Worm (Caenorhabditis elegans) whole organism, L1 larva: ENCODE results near the gene ncl-1.

Experiments used
- C16A3.4 ChIP-seq: fragments of 150-350 bp; optimal IDR thresholded peaks from 2 replicates; lab custom pipeline; 2014; ENCODE audit warnings: missing biosample characterization, missing genetic modification characterization
- C34B4.2 ChIP-seq: sonication (generic microtip); optimal IDR thresholded peaks from 2 replicates; lab custom pipeline; 2017; ENCODE audit warnings: mild to moderate bottlenecking, missing genetic modification characterization, missing compliant biosample characterization
- alr-1 ChIP-seq: fragments of 200-800 bp; sonication (Bioruptor generic); optimal IDR thresholded peaks from 2 replicates; lab custom pipeline; 2018; ENCODE audit warnings: borderline replicate concordance, mild to moderate bottlenecking, missing genetic modification characterization, missing compliant biosample characterization
- aly-2 ChIP-seq: fragments of 150-350 bp; optimal IDR thresholded peaks from 2 replicates; lab custom pipeline; 2014; ENCODE audit warnings: missing biosample characterization, missing genetic modification characterization
- ceh-63 ChIP-seq: fragments of 200-800 bp; sonication (Bioruptor generic); optimal IDR thresholded peaks from 2 replicates; lab custom pipeline; 2018; ENCODE audit warnings: mild to moderate bottlenecking, missing genetic modification characterization, missing compliant biosample characterization
- ceh-8 ChIP-seq: fragments of 200-800 bp; sonication (Bioruptor generic); optimal IDR thresholded peaks from 2 replicates; lab custom pipeline; 2018; ENCODE audit warnings: mild to moderate bottlenecking, missing genetic modification characterization, moderate library complexity, missing compliant biosample characterization
- ceh-88 ChIP-seq: fragments of 200-800 bp; sonication (Bioruptor generic); IDR thresholded peaks from 2 replicates; pipeline ENCODE4 v1.3.6; 2022; ENCODE audit warnings: missing genetic modification characterization, missing compliant biosample characterization
- ceh-90 ChIP-seq: sonication (generic microtip); optimal IDR thresholded peaks from 2 replicates; lab custom pipeline; 2016; ENCODE audit warnings: missing genetic modification characterization, missing compliant biosample characterization
- dpl-1 ChIP-seq, 3 experiments: fragments of 150-350 bp in 2 of 3; sonication (generic microtip) in 1 of 3; optimal IDR thresholded peaks; 2 replicates each; lab custom pipeline; 2014 to 2017; ENCODE audit warnings: missing biosample characterization in 3 of 3, missing genetic modification characterization in 3 of 3, missing genetic modification reagents in 3 of 3
- egl-13 ChIP-seq: sonication (generic microtip); optimal IDR thresholded peaks from 2 replicates; lab custom pipeline; 2016; ENCODE audit warnings: missing genotype, missing genetic modification reagents, missing genetic modification characterization, missing compliant biosample characterization
- elt-2 ChIP-seq: sonication (generic microtip); optimal IDR thresholded peaks from 2 replicates; lab custom pipeline; 2016; ENCODE audit warnings: missing genetic modification characterization, mild to moderate bottlenecking, inconsistent platforms, missing compliant biosample characterization, missing genetic modification reagents
- elt-3 ChIP-seq, 6 experiments: fragments of 150-350 bp in 1 of 6; sonication (generic microtip); optimal IDR thresholded peaks; 2 replicates each; lab custom pipeline; 2017 to 2018; ENCODE audit warnings: missing biosample characterization in 6 of 6, missing genetic modification characterization in 6 of 6, inconsistent platforms in 1 of 6
- fkh-10 ChIP-seq: sonication (generic microtip); optimal IDR thresholded peaks from 2 replicates; lab custom pipeline; 2017; ENCODE audit warnings: missing biosample characterization, missing genetic modification reagents, missing genetic modification characterization
- fkh-8 ChIP-seq: sonication (generic microtip); optimal IDR thresholded peaks from 2 replicates; lab custom pipeline; 2016; ENCODE audit warnings: mild to moderate bottlenecking, missing genetic modification characterization, missing compliant biosample characterization
- irx-1 ChIP-seq: sonication (generic microtip); optimal IDR thresholded peaks from 2 replicates; lab custom pipeline; 2016; ENCODE audit warnings: missing genetic modification characterization, missing compliant biosample characterization
- isw-1 ChIP-seq: fragments of 200-800 bp; sonication (Bioruptor generic); IDR thresholded peaks from 2 replicates; pipeline ENCODE4 v1.3.6; 2022; ENCODE audit warnings: missing genetic modification characterization, missing compliant biosample characterization
- jun-1 ChIP-seq: fragments of 150-350 bp; optimal IDR thresholded peaks from 2 replicates; lab custom pipeline; 2014; ENCODE audit warnings: missing biosample characterization, missing genetic modification reagents, missing genetic modification characterization
- lin-14 ChIP-seq: fragments of 200-800 bp; sonication (Bioruptor generic); optimal IDR thresholded peaks from 2 replicates; lab custom pipeline; 2018; ENCODE audit warnings: mild to moderate bottlenecking, missing genetic modification characterization, moderate library complexity, missing compliant biosample characterization
- lir-3 ChIP-seq: sonication (generic microtip); optimal IDR thresholded peaks from 2 replicates; lab custom pipeline; 2016; ENCODE audit warnings: mild to moderate bottlenecking, missing genetic modification characterization, moderate library complexity, missing compliant biosample characterization; ENCODE audit not compliant: poor library complexity
- lsy-2 ChIP-seq, 2 experiments: fragments of 150-350 bp; optimal IDR thresholded peaks; 2 replicates each; lab custom pipeline; 2014; ENCODE audit warnings: missing biosample characterization in 2 of 2, missing genetic modification characterization in 2 of 2
- mab-9 ChIP-seq: fragments of 200-800 bp; sonication (Bioruptor generic); IDR thresholded peaks from 2 replicates; pipeline ENCODE4 v1.3.6; 2022; ENCODE audit warnings: missing genetic modification reagents, missing genetic modification characterization, missing compliant biosample characterization
- mdl-1 ChIP-seq, 2 experiments: fragments of 150-350 bp; optimal IDR thresholded peaks; 2 replicates each; lab custom pipeline; 2014 to 2017; ENCODE audit warnings: missing biosample characterization in 2 of 2, missing genetic modification characterization in 2 of 2, inconsistent platforms in 1 of 2
- mef-2 ChIP-seq: fragments of 150-350 bp; optimal IDR thresholded peaks from 2 replicates; lab custom pipeline; 2014; ENCODE audit warnings: missing biosample characterization, missing genetic modification characterization
- nhr-20 ChIP-seq: sonication (generic microtip); optimal IDR thresholded peaks from 2 replicates; lab custom pipeline; 2016; ENCODE audit warnings: mild to moderate bottlenecking, missing genetic modification characterization, missing compliant biosample characterization
- nhr-237 ChIP-seq: fragments of 150-350 bp; optimal IDR thresholded peaks from 2 replicates; lab custom pipeline; 2014; ENCODE audit warnings: missing biosample characterization, missing genetic modification characterization
- nhr-47 ChIP-seq: sonication (generic microtip); optimal IDR thresholded peaks from 2 replicates; lab custom pipeline; 2016; ENCODE audit warnings: mild to moderate bottlenecking, missing genetic modification characterization, moderate library complexity, missing compliant biosample characterization
- nhr-71 ChIP-seq: sonication (generic microtip); optimal IDR thresholded peaks from 2 replicates; lab custom pipeline; 2016; ENCODE audit warnings: mild to moderate bottlenecking, missing genetic modification characterization, moderate library complexity, missing compliant biosample characterization
- nhr-76 ChIP-seq: sonication (generic microtip); optimal IDR thresholded peaks from 2 replicates; lab custom pipeline; 2017; ENCODE audit warnings: missing biosample characterization, missing genetic modification characterization
- nhr-77 ChIP-seq: fragments of 150-350 bp; optimal IDR thresholded peaks from 2 replicates; lab custom pipeline; 2014; ENCODE audit warnings: missing biosample characterization, missing genetic modification characterization
- nhr-84 ChIP-seq: sonication (generic microtip); optimal IDR thresholded peaks from 2 replicates; lab custom pipeline; 2017; ENCODE audit warnings: missing biosample characterization, missing genetic modification characterization
- nhr-85 ChIP-seq: sonication (generic microtip); peaks from one replicate; lab custom pipeline; 2016; ENCODE audit warnings: missing genetic modification characterization, inconsistent platforms, missing compliant biosample characterization
- pag-3 ChIP-seq: sonication (generic microtip); optimal IDR thresholded peaks from 2 replicates; lab custom pipeline; 2017; ENCODE audit warnings: missing genetic modification characterization, mild to moderate bottlenecking, missing compliant biosample characterization, antibody characterized with exemption, borderline replicate concordance; ENCODE audit not compliant: insufficient read depth
- pqm-1 ChIP-seq: sonication (generic microtip); optimal IDR thresholded peaks from 3 replicates; lab custom pipeline; 2017; ENCODE audit warnings: missing biosample characterization, missing genetic modification characterization
- rnt-1 ChIP-seq: sonication (generic microtip); optimal IDR thresholded peaks from 2 replicates; lab custom pipeline; 2016; ENCODE audit warnings: mild to moderate bottlenecking, missing genetic modification characterization, moderate library complexity, missing compliant biosample characterization
- snpc-4 ChIP-seq: fragments of 150-350 bp; optimal IDR thresholded peaks from 2 replicates; lab custom pipeline; 2014; ENCODE audit warnings: missing biosample characterization, missing genetic modification characterization
- snu-23 ChIP-seq: sonication (generic microtip); optimal IDR thresholded peaks from 2 replicates; lab custom pipeline; 2016; ENCODE audit warnings: missing genetic modification characterization, missing compliant biosample characterization
- sup-37 ChIP-seq: fragments of 200-800 bp; sonication (Bioruptor generic); optimal IDR thresholded peaks from 2 replicates; lab custom pipeline; 2018; ENCODE audit warnings: mild to moderate bottlenecking, missing genetic modification characterization, missing compliant biosample characterization
- swsn-7 ChIP-seq: sonication (generic microtip); optimal IDR thresholded peaks from 2 replicates; lab custom pipeline; 2016; ENCODE audit warnings: missing genetic modification characterization, missing compliant biosample characterization
- unc-130 ChIP-seq: fragments of 150-350 bp; optimal IDR thresholded peaks from 2 replicates; lab custom pipeline; 2017; ENCODE audit warnings: missing biosample characterization, missing genetic modification characterization, inconsistent platforms
- unc-86 ChIP-seq: sonication (generic microtip); optimal IDR thresholded peaks from 2 replicates; lab custom pipeline; 2016; ENCODE audit warnings: missing genetic modification characterization, missing compliant biosample characterization
- unc-98 ChIP-seq: fragments of 200-800 bp; sonication (Bioruptor generic); IDR thresholded peaks from 2 replicates; pipeline ENCODE4 v1.3.6; 2022; ENCODE audit warnings: missing genetic modification characterization, missing compliant biosample characterization
- xbp-1 ChIP-seq: sonication (generic microtip); optimal IDR thresholded peaks from 2 replicates; lab custom pipeline; 2016; ENCODE audit warnings: missing genetic modification characterization, missing compliant biosample characterization
- zip-4 ChIP-seq: fragments of 200-800 bp; sonication (Bioruptor generic); optimal IDR thresholded peaks from 2 replicates; lab custom pipeline; 2018; ENCODE audit warnings: mild to moderate bottlenecking, missing genetic modification characterization, moderate library complexity, missing compliant biosample characterization
- ztf-11 ChIP-seq, 2 experiments: sonication (generic microtip); optimal IDR thresholded peaks; 2 replicates each; lab custom pipeline; 2016 to 2017; ENCODE audit warnings: missing genetic modification characterization in 2 of 2, missing biosample characterization in 1 of 2, missing compliant biosample characterization in 1 of 2

Gene ncl-1

DNA sequence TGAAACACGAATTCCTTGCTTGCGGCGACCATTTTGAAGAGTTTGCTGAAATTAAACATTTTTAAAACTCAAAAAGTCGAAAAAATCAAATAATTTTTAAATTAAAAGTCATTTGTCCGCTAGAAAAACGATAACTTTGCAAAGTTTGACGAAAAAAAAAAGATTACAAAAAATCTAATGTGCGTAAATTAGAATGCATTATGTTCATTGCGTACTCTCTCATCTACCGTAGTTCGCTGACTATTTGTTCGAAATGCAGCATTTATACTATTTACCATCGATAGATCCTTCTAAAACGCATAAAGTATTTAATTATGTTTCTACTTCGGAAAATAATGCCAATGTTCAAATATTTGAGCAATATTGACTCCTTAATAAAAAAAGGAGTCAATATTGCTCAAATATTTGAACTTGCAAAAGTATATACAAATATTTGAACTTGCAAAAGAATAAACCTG, 56.5 kb downstream of the ncl-1 start, which contains the start of gene bath-15:
Gene bath-15, minus strand, starts transcription at position 51 of the 458 bp plus-strand sequence.
- no peak for TF ChIP-seq nhr-76 (tag; lab: Kevin White, UChicago)
- TF ChIP-seq, all 84 proteins: peak for 0

- peak; percentile 65 for TF ChIP-seq rnt-1 (tag; lab: Kevin White, UChicago)
- peak; percentile 40 for TF ChIP-seq unc-130 (tag; lab: Kevin White, UChicago)
- no peak for TF ChIP-seq ceh-88 (GFP tag; lab: Robert Waterston, UW)
- no peak for TF ChIP-seq nhr-76 (tag; lab: Kevin White, UChicago)
- peak; percentile 68 to 83 for TF ChIP-seq lsy-2 (tag; optimal IDR thresholded peaks at IDR 0.05; lab: Kevin White, UChicago)
- TF ChIP-seq sup-37 (GFP tag; lab: Kevin White, UChicago): no peak
- no peak for TF ChIP-seq fkh-10 (GFP tag; lab: Kevin White, UChicago)
- TF ChIP-seq pag-3 (tag; lab: Kevin White, UChicago): no peak
- TF ChIP-seq nhr-237 (tag; lab: Kevin White, UChicago): no peak
- no peak for TF ChIP-seq C16A3.4 (tag; lab: Kevin White, UChicago)
- TF ChIP-seq ceh-8 (GFP tag; lab: Kevin White, UChicago): no peak
- no peak for TF ChIP-seq irx-1 (tag; lab: Kevin White, UChicago)
- no peak for TF ChIP-seq unc-86 (tag; lab: Kevin White, UChicago)
- no peak for TF ChIP-seq dpl-1 (GFP tag; optimal IDR thresholded peaks at IDR 0.05; lab: Kevin White, UChicago)
- no peak for TF ChIP-seq nhr-20 (tag; lab: Kevin White, UChicago)
- TF ChIP-seq ztf-11 (tag; optimal IDR thresholded peaks at IDR 0.05; lab: Kevin White, UChicago): no peak
- TF ChIP-seq lir-3 (tag; lab: Kevin White, UChicago): no peak
- TF ChIP-seq nhr-85 (tag; lab: Kevin White, UChicago): peak; percentile 38
- TF ChIP-seq jun-1: no peak
- no peak for TF ChIP-seq egl-13 (tag; lab: Kevin White, UChicago)
- no peak for TF ChIP-seq isw-1 (GFP tag; lab: Robert Waterston, UW)
- no peak for TF ChIP-seq zip-4 (GFP tag; lab: Kevin White, UChicago)
- no peak for TF ChIP-seq xbp-1
- no peak for TF ChIP-seq nhr-84
- TF ChIP-seq snpc-4: no peak
- TF ChIP-seq alr-1 (tag; lab: Kevin White, UChicago): no peak
- TF ChIP-seq mab-9 (GFP tag; lab: Robert Waterston, UW): no peak
- TF ChIP-seq pqm-1 (tag; lab: Kevin White, UChicago): no peak
- no peak for TF ChIP-seq elt-2 (tag; lab: Kevin White, UChicago)
- TF ChIP-seq swsn-7: no peak
- peak; percentile 30 for TF ChIP-seq nhr-71 (tag; lab: Kevin White, UChicago)
- TF ChIP-seq elt-3 (tag; optimal IDR thresholded peaks at IDR 0.05; lab: Kevin White, UChicago): no peak
- TF ChIP-seq snu-23 (GFP tag; lab: Kevin White, UChicago): peak; percentile 4
- TF ChIP-seq fkh-8 (tag; lab: Kevin White, UChicago): no peak
- TF ChIP-seq aly-2 (tag; lab: Kevin White, UChicago): no peak
- no peak for TF ChIP-seq C34B4.2 (tag; lab: Kevin White, UChicago)
- no peak for TF ChIP-seq unc-98 (GFP tag; lab: Robert Waterston, UW)
- TF ChIP-seq nhr-77 (tag; lab: Kevin White, UChicago): no peak
- no peak for TF ChIP-seq mdl-1 (tag; optimal IDR thresholded peaks at IDR 0.05; lab: Kevin White, UChicago)
- no peak for TF ChIP-seq ceh-63 (GFP tag; lab: Kevin White, UChicago)
- TF ChIP-seq lin-14 (GFP tag; lab: Kevin White, UChicago): peak; percentile 31
- TF ChIP-seq ceh-90 (tag; lab: Kevin White, UChicago): no peak
- no peak for TF ChIP-seq mef-2 (tag; lab: Kevin White, UChicago)
- TF ChIP-seq nhr-47 (tag; lab: Kevin White, UChicago): no peak
- TF ChIP-seq, all 84 proteins: peak for 7
Measured at ce11 chrIII:7778530-7778929, 59.0 kb downstream of the ncl-1 start.
